Worm (Caenorhabditis elegans): Measurements from ENCODE around the gene F53F4.2.

The F53F4.2 gene

DNA sequence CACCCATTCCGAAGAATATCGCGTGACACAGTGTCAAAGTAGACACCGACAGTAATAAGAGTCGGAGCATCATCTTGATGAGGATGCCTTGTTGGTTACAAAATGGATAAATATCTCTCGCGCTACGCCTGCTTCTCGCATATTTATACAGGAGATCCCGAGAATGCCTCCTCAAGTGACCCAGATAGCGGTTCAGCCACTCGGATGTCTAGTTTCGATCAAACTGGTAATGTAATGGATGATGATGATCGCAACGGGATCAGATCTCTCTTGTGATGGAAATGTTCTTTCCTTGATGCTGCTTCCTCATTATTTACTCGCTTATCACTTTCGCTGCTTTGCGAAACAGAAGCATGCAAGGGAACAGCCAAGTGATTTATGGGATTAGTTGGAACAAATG, 25.6 kb downstream of the F53F4.2 start, which contains the start of gene grl-17:
TSS of gene grl-17 (minus strand) at position 101 of the 400 bp plus-strand sequence.
- no peak for TF ChIP-seq ceh-36 (tag; optimal IDR thresholded peaks at IDR 0.05)
- TF ChIP-seq F13C5.2 (tag; optimal IDR thresholded peaks at IDR 0.05), result no peak
- TF ChIP-seq ceh-13 (GFP tag; optimal IDR thresholded peaks at IDR 0.05), result no peak
- no peak for TF ChIP-seq hnd-1 (tag; optimal IDR thresholded peaks at IDR 0.05)
- TF ChIP-seq hmg-4 (GFP tag; optimal IDR thresholded peaks at IDR 0.05), result no peak
- TF ChIP-seq B0310.2 (tag; optimal IDR thresholded peaks at IDR 0.05), result no peak
- no peak for TF ChIP-seq pes-1 (GFP tag; IDR thresholded peaks at IDR 0.05)
- no peak for TF ChIP-seq aly-1 (tag; optimal IDR thresholded peaks at IDR 0.05)
- TF ChIP-seq ets-7 (tag; optimal IDR thresholded peaks at IDR 0.05), result no peak
- TF ChIP-seq scrt-1 (GFP tag; IDR thresholded peaks at IDR 0.05), result no peak
- TF ChIP-seq tbx-11 (GFP tag; IDR thresholded peaks at IDR 0.05), result no peak
- no peak for TF ChIP-seq ama-1 (optimal IDR thresholded peaks at IDR 0.05)
- TF ChIP-seq sea-1 (GFP tag; conservative IDR thresholded peaks at IDR 0.05), result no peak
- no peak for TF ChIP-seq tra-4 (tag; optimal IDR thresholded peaks at IDR 0.05)
- no peak for TF ChIP-seq tbx-37 (GFP tag; conservative IDR thresholded peaks at IDR 0.05)
- no peak for TF ChIP-seq hmbx-1 (tag; optimal IDR thresholded peaks at IDR 0.05)
- no peak for TF ChIP-seq flt-1 (GFP tag; IDR thresholded peaks at IDR 0.05)

DNA sequence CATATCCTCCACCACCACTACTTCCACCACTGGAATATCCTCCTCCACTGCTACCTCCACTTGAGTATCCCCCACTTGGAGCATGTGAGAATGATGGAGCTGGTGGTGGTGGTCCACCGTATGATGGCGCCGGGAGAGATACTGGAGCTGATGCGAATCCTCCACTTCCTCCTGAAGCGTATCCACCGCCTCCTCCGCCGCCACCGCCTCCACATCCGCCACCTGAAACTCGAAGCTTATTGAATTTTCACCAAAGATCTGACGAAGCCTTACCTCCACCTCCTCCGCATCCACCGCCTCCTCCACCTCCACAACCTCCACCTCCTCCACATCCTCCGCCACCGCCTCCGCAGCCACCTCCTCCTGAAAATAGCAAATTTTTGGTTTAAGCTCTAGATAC, 26.6 kb downstream of the F53F4.2 start:
- TF ChIP-seq hmg-4 (GFP tag; optimal IDR thresholded peaks at IDR 0.05), result no peak
- no peak for TF ChIP-seq ceh-13 (GFP tag; optimal IDR thresholded peaks at IDR 0.05)
- TF ChIP-seq sea-1 (GFP tag; conservative IDR thresholded peaks at IDR 0.05), result no peak
- no peak for TF ChIP-seq tbx-11 (GFP tag; IDR thresholded peaks at IDR 0.05)
- no peak for TF ChIP-seq hnd-1 (tag; optimal IDR thresholded peaks at IDR 0.05)
- TF ChIP-seq scrt-1 (GFP tag; IDR thresholded peaks at IDR 0.05), result no peak
- TF ChIP-seq F13C5.2 (tag; optimal IDR thresholded peaks at IDR 0.05), result no peak

DNA sequence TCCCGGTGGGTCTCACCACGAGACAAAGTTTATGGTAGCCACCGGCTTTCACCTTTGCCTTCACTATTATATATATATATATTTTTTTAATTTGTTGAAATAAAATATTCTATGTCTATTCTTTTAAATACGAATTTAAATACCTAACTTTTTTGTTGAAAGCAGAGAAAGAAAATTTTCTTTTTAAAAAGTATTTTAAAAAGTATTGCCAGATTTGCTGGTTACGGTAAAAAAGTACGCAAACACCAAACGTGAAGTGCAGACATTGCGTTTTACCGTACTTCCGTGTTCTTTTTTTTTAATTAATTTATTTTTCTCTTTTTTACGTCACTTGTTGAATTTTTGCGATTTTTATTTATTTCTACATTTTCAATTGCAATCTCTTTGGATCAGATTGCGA, 29.4 kb downstream of the F53F4.2 start, which contains the start of gene C56A3.8:
TSS of gene C56A3.8 (plus strand) at position 301 of the 400 bp plus-strand sequence.
- TF ChIP-seq ceh-13 (GFP tag; optimal IDR thresholded peaks at IDR 0.05) (no peak), ets-7 (tag; optimal IDR thresholded peaks at IDR 0.05) (no peak), B0310.2 (tag; optimal IDR thresholded peaks at IDR 0.05) (no peak), hmbx-1 (tag; optimal IDR thresholded peaks at IDR 0.05) (no peak), ceh-36 (tag; optimal IDR thresholded peaks at IDR 0.05) (no peak), aly-1 (tag; optimal IDR thresholded peaks at IDR 0.05) (no peak), tbx-11 (GFP tag; IDR thresholded peaks at IDR 0.05) (no peak), hnd-1 (tag; optimal IDR thresholded peaks at IDR 0.05) (no peak), pes-1 (GFP tag; IDR thresholded peaks at IDR 0.05) (no peak), flt-1 (GFP tag; IDR thresholded peaks at IDR 0.05) (no peak), ama-1 (optimal IDR thresholded peaks at IDR 0.05) (no peak), F13C5.2 (tag; optimal IDR thresholded peaks at IDR 0.05) (no peak), sea-1 (GFP tag; conservative IDR thresholded peaks at IDR 0.05) (no peak), tra-4 (tag; optimal IDR thresholded peaks at IDR 0.05) (no peak), scrt-1 (GFP tag; IDR thresholded peaks at IDR 0.05) (no peak)

DNA sequence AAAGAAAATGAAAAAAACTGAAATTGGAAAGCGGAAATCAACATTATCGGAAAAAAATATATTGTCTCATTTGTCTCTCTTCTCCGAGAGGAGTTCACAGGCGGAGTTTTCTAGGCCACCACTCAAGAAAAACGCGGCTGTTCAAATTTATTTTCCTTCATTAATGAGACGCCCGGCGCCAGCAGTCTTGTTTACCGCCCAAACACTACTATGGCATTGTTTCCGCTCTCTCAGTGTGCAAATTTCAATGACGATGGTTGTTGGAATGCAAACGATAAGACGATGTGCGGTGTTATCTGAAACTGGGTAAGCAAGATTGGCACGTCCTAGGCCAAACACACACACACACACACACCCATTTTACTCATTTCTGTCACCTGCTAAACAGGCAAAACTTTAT, 32.6 kb downstream of the F53F4.2 start, which contains the start of gene cav-2:
TSS of gene cav-2 (plus strand) at position 359 of the 400 bp plus-strand sequence.
- TF ChIP-seq scrt-1 (GFP tag; IDR thresholded peaks at IDR 0.05) (peak; percentile 52; the same call in 1 of the 2 replicates), ama-1 (optimal IDR thresholded peaks at IDR 0.05) (no peak), tbx-37 (GFP tag; conservative IDR thresholded peaks at IDR 0.05) (peak; percentile 63), pes-1 (GFP tag; IDR thresholded peaks at IDR 0.05) (no peak; the same call in 1 of the 2 replicates), sea-1 (GFP tag; conservative IDR thresholded peaks at IDR 0.05) (no peak), ceh-36 (tag; optimal IDR thresholded peaks at IDR 0.05) (no peak)

DNA sequence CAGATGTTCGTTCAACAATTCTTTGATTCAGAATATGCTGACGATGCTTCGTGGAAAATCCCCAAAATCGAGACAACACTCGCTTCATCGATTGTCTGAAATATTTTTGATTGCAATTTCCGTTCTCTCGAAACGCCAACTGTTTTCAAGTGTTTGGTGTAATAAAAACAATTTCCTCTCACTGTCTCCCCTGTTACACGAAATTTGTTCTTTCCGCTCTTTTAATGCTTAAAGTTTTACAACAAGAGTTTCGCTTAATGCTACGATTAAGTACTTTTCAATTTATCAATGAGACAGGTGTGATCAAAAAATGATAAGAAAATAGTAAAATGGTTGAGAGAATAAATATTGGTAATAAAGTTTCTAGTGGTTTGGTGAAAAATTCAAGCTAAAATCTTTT, 33.1 kb downstream of the F53F4.2 start, which contains the start of gene C56A3.6:
TSS of gene C56A3.6 (minus strand) at position 101 of the 400 bp plus-strand sequence.
- TF ChIP-seq tra-4 (tag; optimal IDR thresholded peaks at IDR 0.05), result no peak
- no peak for TF ChIP-seq ets-7 (tag; optimal IDR thresholded peaks at IDR 0.05)
- no peak for TF ChIP-seq ceh-13 (GFP tag; optimal IDR thresholded peaks at IDR 0.05)
- TF ChIP-seq ama-1 (optimal IDR thresholded peaks at IDR 0.05), result no peak
- TF ChIP-seq tbx-11 (GFP tag; IDR thresholded peaks at IDR 0.05), result no peak
- TF ChIP-seq F13C5.2 (tag; optimal IDR thresholded peaks at IDR 0.05), result no peak
- no peak for TF ChIP-seq aly-1 (tag; optimal IDR thresholded peaks at IDR 0.05)
- no peak for TF ChIP-seq pes-1 (GFP tag; IDR thresholded peaks at IDR 0.05)
- no peak for TF ChIP-seq hmbx-1 (tag; optimal IDR thresholded peaks at IDR 0.05)
- TF ChIP-seq hmg-4 (GFP tag; optimal IDR thresholded peaks at IDR 0.05), result no peak
- TF ChIP-seq scrt-1 (GFP tag; IDR thresholded peaks at IDR 0.05), result no peak
- no peak for TF ChIP-seq flt-1 (GFP tag; IDR thresholded peaks at IDR 0.05)
- no peak for TF ChIP-seq ceh-36 (tag; optimal IDR thresholded peaks at IDR 0.05)
- no peak for TF ChIP-seq hnd-1 (tag; optimal IDR thresholded peaks at IDR 0.05)
- no peak for TF ChIP-seq sea-1 (GFP tag; conservative IDR thresholded peaks at IDR 0.05)
- no peak for TF ChIP-seq tbx-37 (GFP tag; conservative IDR thresholded peaks at IDR 0.05)

DNA sequence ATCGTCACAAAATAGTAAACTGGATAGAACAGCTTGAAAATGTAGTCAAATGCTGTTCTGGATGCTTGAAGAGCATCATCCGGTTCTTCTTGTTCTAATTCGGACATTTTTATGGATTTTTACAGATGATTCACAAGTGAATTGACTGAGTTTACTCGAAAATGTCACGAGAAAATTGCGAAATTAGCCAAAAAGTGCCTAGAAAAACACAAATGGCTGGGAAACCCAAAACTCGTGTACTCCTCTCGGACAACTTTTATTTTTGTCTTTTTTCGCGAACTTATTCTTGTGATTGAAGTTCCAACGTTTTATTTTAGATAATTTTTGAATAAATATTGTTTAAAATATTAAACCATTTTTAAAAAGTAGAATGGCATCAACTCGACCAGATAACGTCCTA, 37.8 kb downstream of the F53F4.2 start, which contains the start of the genes C56A3.4 and C56A3.5:
TSS of gene C56A3.4 (minus strand) at position 154 of the 400 bp plus-strand sequence.
TSS of gene C56A3.5 (plus strand) at position 367 of the 400 bp plus-strand sequence.
- TF ChIP-seq tbx-37 (GFP tag; conservative IDR thresholded peaks at IDR 0.05) (no peak), sea-1 (GFP tag; conservative IDR thresholded peaks at IDR 0.05) (no peak), tra-4 (tag; optimal IDR thresholded peaks at IDR 0.05) (no peak), ceh-13 (GFP tag; optimal IDR thresholded peaks at IDR 0.05) (no peak), flt-1 (GFP tag; IDR thresholded peaks at IDR 0.05) (no peak), F13C5.2 (tag; optimal IDR thresholded peaks at IDR 0.05) (no peak), aly-1 (tag; optimal IDR thresholded peaks at IDR 0.05) (no peak), scrt-1 (GFP tag; IDR thresholded peaks at IDR 0.05) (no peak), hmbx-1 (tag; optimal IDR thresholded peaks at IDR 0.05) (no peak), hnd-1 (tag; optimal IDR thresholded peaks at IDR 0.05) (no peak), ets-7 (tag; optimal IDR thresholded peaks at IDR 0.05) (no peak), B0310.2 (tag; optimal IDR thresholded peaks at IDR 0.05) (no peak), tbx-11 (GFP tag; IDR thresholded peaks at IDR 0.05) (no peak), pes-1 (GFP tag; IDR thresholded peaks at IDR 0.05) (no peak), hmg-4 (GFP tag; optimal IDR thresholded peaks at IDR 0.05) (no peak), ceh-36 (tag; optimal IDR thresholded peaks at IDR 0.05) (no peak)

Data from whole organism, early embryonic.